Worm (Caenorhabditis elegans) whole organism, mixed stage, embryonic: Measurements from ENCODE around the gene emb-8.

Source experiments
- elt-1 ChIP-seq: sonication (generic microtip); optimal IDR thresholded peaks from 2 replicates; lab custom pipeline; 2017; ENCODE audit warnings: missing genetic modification characterization, mild to moderate bottlenecking, missing compliant biosample characterization, antibody characterized with exemption, moderate library complexity, borderline replicate concordance; ENCODE audit not compliant: insufficient read depth
- lsy-2 ChIP-seq: fragments of 150-350 bp; optimal IDR thresholded peaks from 2 replicates; lab custom pipeline; 2014; ENCODE audit warnings: missing biosample characterization, missing genetic modification characterization
- nhr-28 ChIP-seq: fragments of 150-350 bp; optimal IDR thresholded peaks from 2 replicates; lab custom pipeline; 2014; ENCODE audit warnings: missing biosample characterization, missing genetic modification characterization
- ztf-11 ChIP-seq: fragments of 150-350 bp; optimal IDR thresholded peaks from 2 replicates; lab custom pipeline; 2014; ENCODE audit warnings: missing biosample characterization, missing genetic modification characterization

DNA sequence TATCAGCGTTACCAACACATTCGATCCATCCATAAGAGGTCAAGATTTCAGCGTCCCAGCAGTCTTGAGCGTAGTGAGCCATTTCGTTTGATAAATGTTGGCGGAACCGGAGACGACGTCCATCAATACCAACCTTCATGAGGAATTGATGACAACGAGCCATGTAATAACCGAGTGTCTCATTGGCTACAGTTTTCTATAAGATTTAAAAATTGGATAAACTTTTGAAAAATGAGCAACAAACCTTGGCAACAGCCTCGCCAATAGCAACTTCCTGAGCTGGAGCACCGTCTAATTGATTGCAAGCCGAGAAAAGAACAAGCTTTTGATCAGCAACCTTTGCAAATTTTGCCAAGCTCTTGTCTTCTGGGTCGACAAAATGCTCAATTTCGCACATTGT is 38.7 kb downstream of the emb-8 start:
- TF ChIP-seq elt-1 (tag; lab: Kevin White, UChicago) (no peak), nhr-28 (tag; lab: Kevin White, UChicago) (no peak), lsy-2 (tag; lab: Kevin White, UChicago) (no peak), ztf-11 (no peak)
